Worm (Caenorhabditis elegans): ENCODE data around the gene srg-46.

DNA sequence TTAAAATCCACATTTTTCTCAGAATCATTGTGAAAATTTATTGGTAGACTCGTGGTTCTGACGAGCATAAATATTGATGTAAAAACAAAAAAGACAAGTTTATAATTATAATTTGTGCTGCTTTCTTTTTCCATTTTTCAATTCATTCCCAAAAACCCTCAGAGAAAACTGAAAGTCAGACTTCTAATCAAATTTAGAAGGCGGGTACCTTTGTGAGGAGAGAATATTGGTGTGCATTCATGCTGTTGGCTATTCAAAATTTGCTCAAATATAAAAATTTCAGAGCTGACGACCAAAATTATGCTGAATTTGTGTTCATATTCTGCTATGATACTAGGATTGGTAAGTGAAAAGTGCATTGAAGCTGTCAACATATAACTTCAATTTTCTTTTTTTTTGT lies 3.5 kb downstream of the srg-46 start, which contains the start of gene srx-125:
- TF ChIP-seq tbp1 (GFP tag; optimal IDR thresholded peaks at IDR 0.05) (no peak), let-607 (tag; optimal IDR thresholded peaks at IDR 0.05) (no peak), aptf-2 (GFP tag; conservative IDR thresholded peaks at IDR 0.05) (no peak), F22D6.2 (tag; optimal IDR thresholded peaks at IDR 0.05) (no peak), pha-4 (tag; optimal IDR thresholded peaks at IDR 0.05) (no peak), unc-62 (GFP tag; optimal IDR thresholded peaks at IDR 0.05) (no peak), F49E8.2 (tag; optimal IDR thresholded peaks at IDR 0.05; ENCODE audit: insufficient read depth) (no peak), ama-1 (optimal IDR thresholded peaks at IDR 0.05) (no peak), ama-1 (GFP tag; optimal IDR thresholded peaks at IDR 0.05) (no peak), ztf-18 (tag; optimal IDR thresholded peaks at IDR 0.05) (no peak), hrde-1 (tag; optimal IDR thresholded peaks at IDR 0.05; ENCODE audit: borderline replicate concordance) (no peak), F52B5.7 (tag; optimal IDR thresholded peaks at IDR 0.05) (no peak), zim-3 (tag; optimal IDR thresholded peaks at IDR 0.05) (no peak), ztf-28 (GFP tag; IDR thresholded peaks at IDR 0.05) (no peak), K12H6.12 (tag; optimal IDR thresholded peaks at IDR 0.05) (no peak)
